Worm (Caenorhabditis elegans) whole organism, L3 larva: ENCODE data around the gene daf-1.

ENCODE experiments used
- snpc-4 ChIP-seq: fragments of 150-350 bp; optimal IDR thresholded peaks from 2 replicates; lab custom pipeline; 2014; ENCODE audit warnings: missing biosample characterization, missing genetic modification characterization
- unc-62 ChIP-seq: fragments of 150-350 bp; sonication (generic microtip); optimal IDR thresholded peaks from 4 replicates; lab custom pipeline; 2014; ENCODE audit warnings: missing biosample characterization, missing genetic modification reagents, missing genetic modification characterization

- TF ChIP-seq unc-62 (no peak), snpc-4 (tag; lab: Kevin White, UChicago) (no peak)
Observed at ce11 chrIV:121607-122006, 10.6 kb upstream of the daf-1 start, which contains the start of gene tut-1.
